Worm (Caenorhabditis elegans): ENCODE data around the gene xrn-2.

The xrn-2 gene

DNA sequence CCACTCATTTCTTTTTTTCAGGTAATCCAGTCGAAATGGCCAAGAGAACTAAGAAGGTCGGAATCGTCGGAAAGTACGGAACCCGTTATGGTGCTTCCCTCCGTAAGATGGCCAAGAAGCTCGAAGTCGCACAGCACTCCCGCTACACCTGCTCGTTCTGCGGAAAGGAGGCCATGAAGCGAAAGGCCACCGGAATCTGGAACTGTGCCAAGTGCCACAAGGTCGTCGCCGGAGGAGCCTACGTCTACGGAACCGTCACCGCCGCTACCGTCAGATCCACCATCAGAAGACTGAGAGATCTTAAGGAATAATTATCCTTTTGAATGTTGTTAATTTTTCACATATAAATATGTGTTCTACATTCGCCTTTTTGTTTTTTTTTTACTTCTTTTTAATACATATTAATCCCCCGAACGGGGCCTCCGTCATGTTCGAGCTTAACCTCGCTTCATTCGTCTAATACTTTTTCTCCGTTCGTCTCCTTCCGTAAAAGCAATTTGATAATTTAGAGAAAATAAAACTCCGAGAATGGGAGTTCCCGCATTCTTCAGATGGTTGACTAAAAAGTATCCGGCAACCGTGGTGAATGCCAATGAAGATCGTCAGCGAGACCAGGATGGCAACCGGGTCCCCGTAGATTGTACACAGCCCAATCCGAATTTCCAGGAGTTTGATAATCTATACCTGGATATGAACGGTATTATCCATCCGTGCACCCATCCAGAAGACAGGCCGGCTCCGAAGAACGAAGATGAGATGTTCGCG, at the start of gene xrn-2, which contains the start of gene rpl-43:
Gene xrn-2, plus strand, starts transcription at position 510 of the 765 bp plus-strand sequence.
Gene rpl-43, plus strand, starts transcription at position 36 of the 765 bp plus-strand sequence.
- TF ChIP-seq tra-4 (tag; optimal IDR thresholded peaks at IDR 0.05): no peak
- TF ChIP-seq B0310.2 (tag; optimal IDR thresholded peaks at IDR 0.05): no peak
- no peak for TF ChIP-seq hnd-1 (tag; optimal IDR thresholded peaks at IDR 0.05)
- peak; percentile 49 for TF ChIP-seq ama-1 (optimal IDR thresholded peaks at IDR 0.05)
- no peak for TF ChIP-seq ets-7 (tag; optimal IDR thresholded peaks at IDR 0.05)
- TF ChIP-seq scrt-1 (GFP tag; IDR thresholded peaks at IDR 0.05): 0 out of 2 replicates have a peak, but pooled peaks have one; percentile 20

DNA sequence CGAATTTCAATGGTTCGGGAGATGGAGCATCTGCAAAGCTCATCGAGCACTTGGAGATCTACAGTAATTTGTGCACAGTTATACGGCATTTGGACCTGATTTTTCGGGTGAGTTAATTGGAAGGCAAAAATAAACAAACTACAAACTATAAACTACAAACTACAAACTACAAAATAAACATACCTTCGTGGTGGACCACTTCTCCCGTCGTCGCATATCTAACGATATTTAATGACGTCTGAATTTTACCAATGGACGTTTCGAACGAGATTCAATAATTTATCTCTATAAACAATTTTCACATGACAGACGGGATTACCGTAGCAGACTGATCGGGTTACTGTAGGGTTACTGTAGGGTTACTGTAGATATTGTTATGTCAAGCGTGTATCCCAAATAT, 49.4 kb upstream of the xrn-2 start:
- TF ChIP-seq hmg-4 (GFP tag; optimal IDR thresholded peaks at IDR 0.05) (no peak), aly-1 (tag; optimal IDR thresholded peaks at IDR 0.05) (no peak), scrt-1 (GFP tag; IDR thresholded peaks at IDR 0.05) (no peak), hmbx-1 (tag; optimal IDR thresholded peaks at IDR 0.05) (no peak), tbx-11 (GFP tag; IDR thresholded peaks at IDR 0.05) (no peak), tbx-37 (GFP tag; conservative IDR thresholded peaks at IDR 0.05) (no peak), hnd-1 (tag; optimal IDR thresholded peaks at IDR 0.05) (no peak), ceh-13 (GFP tag; optimal IDR thresholded peaks at IDR 0.05) (no peak), flt-1 (GFP tag; IDR thresholded peaks at IDR 0.05) (no peak), B0310.2 (tag; optimal IDR thresholded peaks at IDR 0.05) (no peak), ama-1 (optimal IDR thresholded peaks at IDR 0.05) (no peak), ceh-36 (tag; optimal IDR thresholded peaks at IDR 0.05) (no peak), sea-1 (GFP tag; conservative IDR thresholded peaks at IDR 0.05) (no peak), ets-7 (tag; optimal IDR thresholded peaks at IDR 0.05) (no peak), tra-4 (tag; optimal IDR thresholded peaks at IDR 0.05) (no peak)

DNA sequence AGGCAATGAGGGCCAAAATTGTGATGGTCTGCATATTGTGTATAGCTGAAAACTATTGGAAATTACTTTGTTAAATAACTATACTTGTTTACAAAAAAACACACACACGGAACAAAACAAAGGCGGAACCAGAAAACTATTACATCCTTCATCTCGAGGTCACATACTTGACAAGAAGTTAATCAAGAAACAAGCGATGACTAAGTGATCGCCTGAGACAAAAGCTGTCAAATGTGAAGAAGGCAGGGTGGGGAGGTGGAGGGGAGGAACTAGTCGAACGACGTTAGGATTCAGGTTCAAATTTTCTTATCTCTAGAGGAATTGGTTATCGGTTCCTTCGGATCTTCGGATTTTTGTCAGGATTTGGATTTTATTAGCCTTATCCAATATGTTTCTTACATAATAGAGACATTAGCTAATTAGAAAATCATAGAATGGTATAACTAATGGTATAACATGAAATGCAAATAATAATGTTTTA, 46.3 kb upstream of the xrn-2 start, which contains the start of gene cpg-7:
Gene cpg-7, minus strand, starts transcription at position 51 of the 481 bp plus-strand sequence.
- no peak for TF ChIP-seq scrt-1 (GFP tag; IDR thresholded peaks at IDR 0.05)

DNA sequence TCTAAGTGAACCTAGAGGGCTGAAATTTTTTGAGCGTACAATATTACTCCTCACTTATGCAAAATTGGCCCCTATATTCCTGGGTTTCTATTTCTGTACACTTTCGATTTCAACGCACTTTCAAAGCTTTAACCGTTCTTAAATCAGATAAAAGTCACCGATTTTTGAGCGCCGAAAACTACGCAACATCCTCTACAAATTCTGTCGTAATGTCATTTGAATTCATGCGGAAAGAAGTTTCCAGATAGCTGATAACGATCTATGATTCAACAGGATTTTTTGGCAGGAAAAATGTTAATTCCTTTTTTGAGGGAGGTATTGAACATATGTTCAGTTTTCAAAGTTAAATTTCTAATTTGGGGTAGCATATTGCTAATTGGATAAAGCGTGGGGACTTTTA, 42.7 kb upstream of the xrn-2 start:
- no peak for TF ChIP-seq tbx-11 (GFP tag; IDR thresholded peaks at IDR 0.05)
- TF ChIP-seq hmg-4 (GFP tag; optimal IDR thresholded peaks at IDR 0.05): no peak
- TF ChIP-seq scrt-1 (GFP tag; IDR thresholded peaks at IDR 0.05): no peak
- TF ChIP-seq ets-7 (tag; optimal IDR thresholded peaks at IDR 0.05): no peak
- TF ChIP-seq B0310.2 (tag; optimal IDR thresholded peaks at IDR 0.05): no peak
- no peak for TF ChIP-seq tra-4 (tag; optimal IDR thresholded peaks at IDR 0.05)
- no peak for TF ChIP-seq flt-1 (GFP tag; IDR thresholded peaks at IDR 0.05)
- no peak for TF ChIP-seq F13C5.2 (tag; optimal IDR thresholded peaks at IDR 0.05)
- no peak for TF ChIP-seq hmbx-1 (tag; optimal IDR thresholded peaks at IDR 0.05)
- TF ChIP-seq pes-1 (GFP tag; IDR thresholded peaks at IDR 0.05): no peak

DNA sequence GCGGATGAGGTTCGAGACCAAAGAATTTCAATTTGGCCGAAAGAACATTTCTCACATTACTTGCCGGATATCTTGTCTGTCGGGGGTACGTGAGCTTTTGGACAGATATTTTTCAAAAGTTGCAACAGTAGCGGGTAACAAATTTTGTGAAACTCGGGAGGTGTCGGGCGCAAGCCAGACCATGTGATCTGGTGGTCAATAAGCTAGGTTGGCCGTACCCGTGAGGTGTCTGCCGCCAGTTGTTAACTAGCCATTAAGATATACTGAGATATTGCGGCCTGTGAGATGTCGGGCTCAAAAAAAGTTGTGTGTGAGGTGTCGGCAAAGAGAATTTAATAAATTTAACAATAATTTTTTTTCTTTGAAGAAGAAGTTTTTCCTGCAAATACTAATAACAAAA, 37.2 kb upstream of the xrn-2 start:
- TF ChIP-seq ceh-36 (tag; optimal IDR thresholded peaks at IDR 0.05): no peak
- no peak for TF ChIP-seq ets-7 (tag; optimal IDR thresholded peaks at IDR 0.05)
- TF ChIP-seq ceh-13 (GFP tag; optimal IDR thresholded peaks at IDR 0.05): no peak
- no peak for TF ChIP-seq sea-1 (GFP tag; conservative IDR thresholded peaks at IDR 0.05)
- no peak for TF ChIP-seq B0310.2 (tag; optimal IDR thresholded peaks at IDR 0.05)
- no peak for TF ChIP-seq hmbx-1 (tag; optimal IDR thresholded peaks at IDR 0.05)
- no peak for TF ChIP-seq pes-1 (GFP tag; IDR thresholded peaks at IDR 0.05)
- no peak for TF ChIP-seq ama-1 (optimal IDR thresholded peaks at IDR 0.05)
- TF ChIP-seq aly-1 (tag; optimal IDR thresholded peaks at IDR 0.05): no peak
- no peak for TF ChIP-seq hnd-1 (tag; optimal IDR thresholded peaks at IDR 0.05)
- TF ChIP-seq F13C5.2 (tag; optimal IDR thresholded peaks at IDR 0.05): no peak
- TF ChIP-seq scrt-1 (GFP tag; IDR thresholded peaks at IDR 0.05): no peak
- TF ChIP-seq flt-1 (GFP tag; IDR thresholded peaks at IDR 0.05): no peak
- TF ChIP-seq tbx-11 (GFP tag; IDR thresholded peaks at IDR 0.05): no peak
- no peak for TF ChIP-seq hmg-4 (GFP tag; optimal IDR thresholded peaks at IDR 0.05)
- TF ChIP-seq tbx-37 (GFP tag; conservative IDR thresholded peaks at IDR 0.05): no peak

DNA sequence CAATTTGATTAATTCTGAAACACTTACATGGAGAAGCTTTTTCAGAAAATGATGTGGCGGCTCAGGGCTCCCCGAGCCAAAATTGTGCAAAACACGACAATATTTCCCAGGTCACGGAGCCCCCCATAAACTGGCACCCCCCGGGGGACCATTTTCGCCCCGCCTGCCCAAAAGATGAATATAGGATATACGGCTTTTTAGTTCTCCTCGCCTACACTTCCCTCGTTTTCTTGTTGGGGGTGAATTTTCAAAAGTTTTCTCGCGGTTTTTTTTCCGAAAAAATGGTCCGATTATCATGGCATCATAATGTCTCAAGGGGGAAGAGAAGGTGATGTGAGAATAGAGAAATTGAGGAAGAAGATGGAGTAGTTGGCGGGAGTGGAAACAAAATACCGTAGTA, 33.5 kb upstream of the xrn-2 start, which contains the start of gene K09E4.4:
Gene K09E4.4, minus strand, starts transcription at position 101 of the 400 bp plus-strand sequence.
- TF ChIP-seq tbx-11 (GFP tag; IDR thresholded peaks at IDR 0.05) (no peak), ets-7 (tag; optimal IDR thresholded peaks at IDR 0.05) (no peak), B0310.2 (tag; optimal IDR thresholded peaks at IDR 0.05) (no peak), hmg-4 (GFP tag; optimal IDR thresholded peaks at IDR 0.05) (no peak), hnd-1 (tag; optimal IDR thresholded peaks at IDR 0.05) (no peak), F13C5.2 (tag; optimal IDR thresholded peaks at IDR 0.05) (no peak)

DNA sequence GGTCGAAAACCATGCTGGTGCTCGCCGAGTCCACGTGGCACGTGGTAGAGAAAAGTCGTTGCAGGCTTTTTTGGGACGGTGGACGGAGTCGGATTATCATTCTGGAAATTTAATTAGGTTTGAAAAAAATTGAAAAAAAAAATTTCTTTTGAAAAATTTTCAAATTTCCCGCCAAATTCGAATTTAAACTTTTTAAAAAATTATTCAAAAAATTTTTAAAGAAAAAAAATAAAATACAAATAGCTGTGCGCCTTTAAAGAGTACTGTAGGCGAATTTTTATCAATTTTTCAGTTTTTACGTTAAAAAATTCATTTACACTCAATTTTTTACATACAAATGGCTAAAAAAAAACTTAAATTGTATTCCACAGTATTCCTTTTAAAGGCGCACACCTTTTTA, 28.7 kb upstream of the xrn-2 start, which contains the start of gene K09E4.3:
Gene K09E4.3, minus strand, starts transcription at position 101 of the 400 bp plus-strand sequence.
- TF ChIP-seq hmg-4 (GFP tag; optimal IDR thresholded peaks at IDR 0.05) (no peak), B0310.2 (tag; optimal IDR thresholded peaks at IDR 0.05) (no peak), scrt-1 (GFP tag; IDR thresholded peaks at IDR 0.05) (no peak), sea-1 (GFP tag; conservative IDR thresholded peaks at IDR 0.05) (no peak), ceh-13 (GFP tag; optimal IDR thresholded peaks at IDR 0.05) (no peak), ama-1 (optimal IDR thresholded peaks at IDR 0.05) (no peak), tra-4 (tag; optimal IDR thresholded peaks at IDR 0.05) (no peak), aly-1 (tag; optimal IDR thresholded peaks at IDR 0.05) (no peak), ets-7 (tag; optimal IDR thresholded peaks at IDR 0.05) (no peak), F13C5.2 (tag; optimal IDR thresholded peaks at IDR 0.05) (no peak), hmbx-1 (tag; optimal IDR thresholded peaks at IDR 0.05) (no peak), pes-1 (GFP tag; IDR thresholded peaks at IDR 0.05) (no peak), ceh-36 (tag; optimal IDR thresholded peaks at IDR 0.05) (no peak)
